Worm (Caenorhabditis elegans) whole organism, L4 larva: ENCODE data around the gene srd-2.

Source experiments
- D1046.2 ChIP-seq: fragments of 200-800 bp; sonication (Bioruptor generic); IDR thresholded peaks from 2 replicates; pipeline ENCODE4 v1.3.6; 2022; ENCODE audit warnings: missing genetic modification characterization, missing compliant biosample characterization
- F49E8.2 ChIP-seq: sonication (generic microtip); optimal IDR thresholded peaks from 2 replicates; lab custom pipeline; 2016; ENCODE audit warnings: missing compliant biosample characterization, mild to moderate bottlenecking, missing genetic modification characterization, borderline replicate concordance
- ZK337.2 ChIP-seq: fragments of 200-800 bp; sonication (Bioruptor generic); IDR thresholded peaks from 2 replicates; pipeline ENCODE4 v1.3.6; 2022; ENCODE audit warnings: missing genetic modification reagents, missing genetic modification characterization, missing compliant biosample characterization
- ZK546.5 ChIP-seq, 2 experiments: sonication (generic microtip); optimal IDR thresholded peaks; 2 replicates each; lab custom pipeline; 2017; ENCODE audit warnings: missing biosample characterization in 2 of 2, missing genetic modification characterization in 2 of 2
- aha-1 ChIP-seq: fragments of 150-350 bp; peaks from one replicate; lab custom pipeline; 2014; ENCODE audit warnings: missing biosample characterization, missing genetic modification characterization
- attf-4 ChIP-seq: sonication (generic microtip); optimal IDR thresholded peaks from 3 replicates; lab custom pipeline; 2017; ENCODE audit warnings: missing biosample characterization, missing genetic modification characterization
- ceh-44 ChIP-seq: fragments of 200-800 bp; sonication (Bioruptor generic); IDR thresholded peaks from 2 replicates; pipeline ENCODE4 v1.3.6; 2022; ENCODE audit warnings: missing genetic modification reagents, missing genetic modification characterization, missing compliant biosample characterization
- ceh-62 ChIP-seq: sonication (generic microtip); optimal IDR thresholded peaks from 2 replicates; lab custom pipeline; 2017; ENCODE audit warnings: missing biosample characterization, missing genetic modification characterization
- cey-2 ChIP-seq: sonication (generic microtip); optimal IDR thresholded peaks from 3 replicates; lab custom pipeline; 2017; ENCODE audit warnings: missing genetic modification characterization, mild to moderate bottlenecking, missing compliant biosample characterization, antibody characterized with exemption, borderline replicate concordance; ENCODE audit not compliant: insufficient read depth
- daf-16 ChIP-seq, 3 experiments: sonication (generic microtip); optimal IDR thresholded peaks; 2 replicates each; lab custom pipeline; 2016 to 2017; ENCODE audit warnings: missing genetic modification characterization in 3 of 3, missing genetic modification reagents in 3 of 3, mild to moderate bottlenecking in 2 of 3, missing compliant biosample characterization in 2 of 3, missing biosample characterization in 1 of 3, moderate library complexity in 1 of 3
- daf-19 ChIP-seq: fragments of 200-800 bp; sonication (Bioruptor generic); conservative IDR thresholded peaks from 2 replicates; pipeline ENCODE4 v1.3.6; 2022; ENCODE audit warnings: missing genetic modification characterization, missing compliant biosample characterization
- dmd-6 ChIP-seq: fragments of 200-800 bp; sonication (Bioruptor generic); IDR thresholded peaks from 2 replicates; pipeline ENCODE4 v1.3.6; 2022; ENCODE audit warnings: missing genetic modification reagents, missing genetic modification characterization, missing compliant biosample characterization
- dmd-8 ChIP-seq: fragments of 200-800 bp; sonication (Bioruptor generic); IDR thresholded peaks from 2 replicates; pipeline ENCODE4 v1.3.6; 2022; ENCODE audit warnings: missing genetic modification characterization, missing compliant biosample characterization
- duxl-1 ChIP-seq: sonication (generic microtip); optimal IDR thresholded peaks from 2 replicates; lab custom pipeline; 2016; ENCODE audit warnings: mild to moderate bottlenecking, missing genetic modification characterization, moderate library complexity, missing compliant biosample characterization; ENCODE audit not compliant: poor library complexity
- egl-43 ChIP-seq: fragments of 200-800 bp; sonication (Bioruptor generic); IDR thresholded peaks from 2 replicates; pipeline ENCODE4 v1.3.6; 2022; ENCODE audit warnings: missing genetic modification reagents, missing genetic modification characterization, missing compliant biosample characterization
- hlh-11 ChIP-seq: fragments of 200-800 bp; sonication (Bioruptor generic); optimal IDR thresholded peaks from 2 replicates; lab custom pipeline; 2018; ENCODE audit warnings: mild to moderate bottlenecking, missing genetic modification characterization, missing compliant biosample characterization
- lim-7 ChIP-seq: fragments of 200-800 bp; sonication (Bioruptor generic); IDR thresholded peaks from 2 replicates; pipeline ENCODE4 v1.3.6; 2022; ENCODE audit warnings: missing genetic modification characterization, missing compliant biosample characterization
- lin-1 ChIP-seq: fragments of 200-800 bp; sonication (Bioruptor generic); IDR thresholded peaks from 2 replicates; pipeline ENCODE4 v1.3.6; 2022; ENCODE audit warnings: missing genetic modification reagents, missing genetic modification characterization, missing compliant biosample characterization
- lin-39 ChIP-seq: fragments of 150-350 bp; optimal IDR thresholded peaks from 2 replicates; lab custom pipeline; 2014; ENCODE audit warnings: missing biosample characterization, missing genetic modification reagents, missing genetic modification characterization
- nhr-10 ChIP-seq: fragments of 150-350 bp; optimal IDR thresholded peaks from 2 replicates; lab custom pipeline; 2014; ENCODE audit warnings: missing biosample characterization, missing genetic modification characterization
- nhr-237 ChIP-seq: sonication (generic microtip); optimal IDR thresholded peaks from 2 replicates; lab custom pipeline; 2017; ENCODE audit warnings: missing biosample characterization, missing genetic modification characterization
- nhr-28 ChIP-seq: fragments of 150-350 bp; optimal IDR thresholded peaks from 2 replicates; lab custom pipeline; 2014; ENCODE audit warnings: missing biosample characterization, missing genetic modification characterization
- nhr-6 ChIP-seq: fragments of 150-350 bp; optimal IDR thresholded peaks from 2 replicates; lab custom pipeline; 2014; ENCODE audit warnings: missing biosample characterization, missing genetic modification characterization
- pha-4 ChIP-seq, 2 experiments: fragments of 150-350 bp in 1 of 2; fragments of 200-800 bp in 1 of 2; sonication (Bioruptor generic) in 1 of 2; IDR thresholded peaks in 1 of 2; optimal IDR thresholded peaks in 1 of 2; 2 replicates each; pipeline versions ENCODE4 v1.3.6 to Lab custom; 2014 to 2022; ENCODE audit warnings: missing genetic modification characterization in 2 of 2, missing genetic modification reagents in 2 of 2, missing biosample characterization in 1 of 2, missing compliant biosample characterization in 1 of 2
- php-3 ChIP-seq: fragments of 200-800 bp; sonication (Bioruptor generic); IDR thresholded peaks from 2 replicates; pipeline ENCODE4 v1.3.6; 2022; ENCODE audit warnings: missing genetic modification reagents, missing genetic modification characterization, missing compliant biosample characterization
- pqm-1 ChIP-seq: sonication (generic microtip); optimal IDR thresholded peaks from 2 replicates; lab custom pipeline; 2017; ENCODE audit warnings: missing biosample characterization, missing genetic modification characterization
- unc-39 ChIP-seq: sonication (generic microtip); optimal IDR thresholded peaks from 2 replicates; lab custom pipeline; 2017; ENCODE audit warnings: missing biosample characterization, missing genetic modification characterization
- unc-62 ChIP-seq, 3 experiments: fragments of 150-350 bp in 1 of 3; sonication (generic microtip); optimal IDR thresholded peaks in 2 of 3; peaks in 1 of 3; 1 replicate in 1 of 3; 2 replicates in 2 of 3; lab custom pipeline; 2014 to 2017; ENCODE audit warnings: missing biosample characterization in 3 of 3, missing genetic modification characterization in 3 of 3, missing genetic modification reagents in 3 of 3, missing genotype in 1 of 3
- ztf-11 ChIP-seq: fragments of 150-350 bp; optimal IDR thresholded peaks from 2 replicates; lab custom pipeline; 2014; ENCODE audit warnings: missing biosample characterization, missing genetic modification characterization

Gene srd-2

DNA sequence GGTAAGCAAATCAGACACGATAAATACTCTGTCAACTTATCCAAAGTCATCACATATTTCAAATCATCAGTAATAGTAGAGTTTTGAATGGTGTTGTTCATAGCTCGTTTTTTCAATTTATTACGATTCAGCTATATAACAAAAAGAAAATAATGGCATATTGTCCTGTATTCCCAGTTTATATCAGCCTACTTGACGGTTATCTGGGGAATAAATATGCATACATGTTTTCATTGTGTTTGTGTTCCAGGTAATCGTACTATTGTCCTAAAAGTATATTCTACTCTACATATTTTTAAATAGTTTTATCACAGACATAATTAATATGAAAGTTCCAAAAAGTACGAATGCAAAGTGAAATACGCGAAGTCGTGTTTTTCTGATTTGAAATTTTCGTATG lies at the start of gene srd-2:
Gene srd-2, minus strand, starts transcription at position 101 of the 400 bp plus-strand sequence.
- no peak for TF ChIP-seq ztf-11
- TF ChIP-seq ceh-44 = no peak
- TF ChIP-seq ZK337.2 = no peak
- no peak for TF ChIP-seq dmd-8 (GFP tag; lab: Robert Waterston, UW)
- no peak for TF ChIP-seq ZK546.5 (tag; optimal IDR thresholded peaks at IDR 0.05; lab: Kevin White, UChicago)
- TF ChIP-seq nhr-6 (tag; lab: Kevin White, UChicago) = no peak
- TF ChIP-seq lin-39 (tag; lab: Kevin White, UChicago) = no peak
- TF ChIP-seq nhr-10 = no peak

DNA sequence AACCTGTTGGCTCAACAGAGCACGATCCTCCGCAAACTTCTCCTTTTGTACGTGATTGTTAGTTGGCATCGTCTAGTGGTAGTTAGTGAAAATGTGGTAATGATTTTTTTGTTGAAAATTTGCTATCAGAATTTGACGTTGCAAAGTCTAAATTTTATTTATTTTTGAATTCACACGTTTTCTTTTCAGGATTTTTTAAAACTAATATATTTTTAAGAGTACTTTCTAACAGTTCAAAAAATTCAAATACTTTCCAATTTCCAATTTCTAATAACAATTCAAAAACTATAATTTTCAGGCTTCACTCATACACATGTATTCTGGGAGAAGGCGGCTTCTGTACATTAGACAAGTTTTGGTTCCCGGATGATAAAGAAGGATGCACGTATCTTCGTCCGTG lies 46.7 kb upstream of the srd-2 start, which contains the start of gene ubxn-5:
Gene ubxn-5, minus strand, starts transcription at position 101 of the 400 bp plus-strand sequence.
- TF ChIP-seq nhr-28 (tag; lab: Kevin White, UChicago) = no peak
- TF ChIP-seq unc-39 = no peak
- TF ChIP-seq egl-43 = no peak
- no peak for TF ChIP-seq attf-4
- no peak for TF ChIP-seq duxl-1 (tag; lab: Kevin White, UChicago)
- TF ChIP-seq, all 104 proteins: peak for 0

DNA sequence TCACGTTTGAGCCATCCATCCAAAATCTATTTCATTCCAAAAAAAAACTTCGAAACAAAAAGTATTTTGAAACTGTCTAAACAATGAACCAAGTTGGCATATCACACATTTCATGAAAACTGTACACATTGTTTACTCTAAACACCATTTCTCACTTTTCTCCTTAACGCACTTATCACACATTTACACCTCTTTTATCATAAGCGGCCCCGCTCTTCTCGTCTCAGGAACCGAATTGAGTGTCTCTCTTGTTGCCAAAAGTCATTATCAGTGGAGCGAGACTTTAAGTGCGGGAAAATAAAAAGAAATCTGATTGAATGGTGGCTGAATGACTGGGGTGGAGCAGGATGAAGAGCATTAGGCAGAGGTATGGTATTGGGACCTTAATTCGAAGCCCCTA lies 44.2 kb upstream of the srd-2 start:
- TF ChIP-seq lin-1 (no peak), hlh-11 (tag; lab: Kevin White, UChicago) (peak; percentile 29), nhr-28 (tag; lab: Kevin White, UChicago) (peak; percentile 12), pqm-1 (peak; percentile 45), php-3 (GFP tag; lab: Robert Waterston, UW) (0 out of 2 replicates have a peak, but pooled peaks have one; percentile 19), dmd-6 (peak; percentile 53), D1046.2 (GFP tag; lab: Robert Waterston, UW) (no peak), daf-16 (GFP tag; optimal IDR thresholded peaks at IDR 0.05; lab: Kevin White, UChicago) (no peak), daf-16 (tag; optimal IDR thresholded peaks at IDR 0.05; lab: Kevin White, UChicago) (peak; percentile 92)

DNA sequence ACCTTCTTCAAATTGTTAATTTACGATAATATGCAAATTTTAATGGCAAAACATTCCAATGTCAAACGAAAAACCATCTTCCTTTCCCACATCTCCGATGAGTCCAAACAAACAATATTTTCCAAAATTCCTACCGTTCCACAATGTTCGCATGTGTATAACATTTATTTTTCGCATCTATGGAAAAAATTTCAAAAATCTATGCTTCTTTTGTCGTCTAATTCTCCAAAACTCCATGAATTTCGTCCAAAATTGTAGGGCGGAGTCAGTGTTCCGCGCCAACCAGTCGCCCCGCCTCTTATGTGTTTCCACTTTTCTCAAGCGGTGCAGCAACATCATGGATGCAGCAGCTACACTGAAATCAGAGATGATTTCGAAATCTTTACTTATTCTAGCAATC lies 43.3 kb upstream of the srd-2 start, which contains the start of gene T01E8.8:
Gene T01E8.8, plus strand, starts transcription at position 301 of the 400 bp plus-strand sequence.
- peak; percentile 50 for TF ChIP-seq aha-1 (tag; lab: Kevin White, UChicago)
- no peak for TF ChIP-seq F49E8.2

DNA sequence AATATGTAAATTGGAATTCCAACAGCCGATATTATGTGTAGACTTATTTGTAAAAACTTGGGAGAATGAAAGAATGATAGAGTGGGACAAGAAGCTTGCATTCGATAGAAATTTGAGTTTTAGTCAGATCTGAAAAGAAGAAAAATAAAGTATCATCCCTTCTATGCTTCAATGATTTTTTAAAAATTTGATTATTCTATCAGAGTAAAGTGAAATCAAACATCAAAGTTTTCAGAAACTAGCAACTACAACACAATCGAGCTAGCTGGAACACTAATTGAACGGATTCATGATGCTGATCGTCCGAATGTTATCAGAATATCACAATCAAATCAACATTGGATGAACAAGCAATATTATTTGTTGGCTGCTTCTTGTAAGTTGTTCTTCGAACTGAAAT lies 39.3 kb upstream of the srd-2 start, which contains the start of gene srh-135:
Gene srh-135, minus strand, starts transcription at position 101 of the 400 bp plus-strand sequence.
- TF ChIP-seq unc-62 (GFP tag; optimal IDR thresholded peaks at IDR 0.05 in 1 of 2; lab: Kevin White, UChicago) = peak in 1 of 2 experiments; percentile 54
- no peak for TF ChIP-seq unc-62 (tag; optimal IDR thresholded peaks at IDR 0.05; lab: Kevin White, UChicago)
- TF ChIP-seq pha-4 (GFP tag; IDR thresholded peaks at IDR 0.05; lab: Robert Waterston, UW) = no peak
- no peak for TF ChIP-seq pha-4 (tag; optimal IDR thresholded peaks at IDR 0.05; lab: Kevin White, UChicago)
- TF ChIP-seq, all 104 proteins: peak for 1

DNA sequence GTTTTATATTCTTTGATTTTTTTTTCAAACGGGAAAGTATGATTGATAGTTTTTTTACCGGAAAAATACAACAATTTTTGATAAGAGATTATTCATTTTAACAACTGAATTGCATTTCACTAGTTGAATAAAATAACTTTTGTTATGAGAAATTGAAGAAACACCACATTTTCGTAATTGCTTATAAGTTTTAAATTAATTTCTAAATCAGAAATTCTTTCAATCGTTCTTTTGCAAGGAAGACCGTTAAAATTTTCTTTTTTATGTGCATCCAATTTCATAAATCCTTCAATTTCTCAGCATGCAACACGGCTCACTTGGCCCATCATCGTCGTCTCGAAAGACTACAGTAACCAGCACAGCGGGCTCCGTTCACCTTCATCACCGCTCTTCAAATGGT lies 34.9 kb upstream of the srd-2 start, which contains the start of gene plc-3:
Gene plc-3, plus strand, starts transcription at position 301 of the 400 bp plus-strand sequence.
- no peak for TF ChIP-seq ceh-62 (tag; lab: Kevin White, UChicago)
- TF ChIP-seq dmd-6 = no peak
- no peak for TF ChIP-seq cey-2 (tag; lab: Kevin White, UChicago)
- no peak for TF ChIP-seq nhr-10
- no peak for TF ChIP-seq lim-7 (GFP tag; lab: Robert Waterston, UW)
- no peak for TF ChIP-seq daf-19 (GFP tag; lab: Robert Waterston, UW)
- no peak for TF ChIP-seq nhr-237 (tag; lab: Kevin White, UChicago)
